Worm (Caenorhabditis elegans) whole organism, late embryonic: ENCODE measurements around the gene T27F7.12.

Experiments
- ets-4 ChIP-seq: sonication (generic microtip); optimal IDR thresholded peaks from 2 replicates; lab custom pipeline; 2016; ENCODE audit warnings: missing genetic modification characterization, missing compliant biosample characterization
- fkh-10 ChIP-seq: fragments of 150-350 bp; optimal IDR thresholded peaks from 2 replicates; lab custom pipeline; 2014; ENCODE audit warnings: missing biosample characterization, missing genetic modification reagents, missing genetic modification characterization
- lin-11 ChIP-seq: fragments of 200-800 bp; sonication (Bioruptor generic); optimal IDR thresholded peaks from 2 replicates; lab custom pipeline; 2018; ENCODE audit warnings: mild to moderate bottlenecking, missing genetic modification characterization, missing compliant biosample characterization
- nhr-232 ChIP-seq: sonication (generic microtip); optimal IDR thresholded peaks from 2 replicates; lab custom pipeline; 2016; ENCODE audit warnings: missing genetic modification characterization, missing compliant biosample characterization

ce11 chrII:4945695-4946094, 44.2 kb upstream of the T27F7.12 start, which contains the start of the genes gldi-11 and ZK546.2:
- TF ChIP-seq fkh-10 (GFP tag; lab: Kevin White, UChicago) (no peak), nhr-232 (tag; lab: Kevin White, UChicago) (no peak), ets-4 (tag; lab: Kevin White, UChicago) (no peak), lin-11 (tag; lab: Kevin White, UChicago) (no peak)
